Fruit fly (Drosophila melanogaster) whole organism, embryonic: ENCODE results near the gene CG5938.
A peak's percentile ranks its signal among the peaks of the same experiment; 100 is the strongest.

ENCODE experiments used
- Asciz ChIP-seq: fragments of 200-800 bp; sonication (Bioruptor generic); optimal IDR thresholded peaks from 2 replicates; lab custom pipeline; 2017; ENCODE audit warnings: missing biosample characterization, mild to moderate bottlenecking, missing genetic modification characterization, missing genetic modification reagents
- Bteb2 ChIP-seq: fragments of 200-800 bp; sonication (Bioruptor generic); optimal IDR thresholded peaks from 2 replicates; lab custom pipeline; 2016; ENCODE audit warnings: missing biosample characterization, missing genetic modification characterization
- CG10274 ChIP-seq: fragments of 200-800 bp; sonication (Bioruptor generic); optimal IDR thresholded peaks from 3 replicates; lab custom pipeline; 2017; ENCODE audit warnings: missing biosample characterization, mild to moderate bottlenecking, missing genetic modification characterization
- CG10543 ChIP-seq: fragments of 200-800 bp; sonication (Bioruptor generic); optimal IDR thresholded peaks from 3 replicates; lab custom pipeline; 2017; ENCODE audit warnings: missing biosample characterization, mild to moderate bottlenecking, missing genetic modification characterization, moderate library complexity
- CG11093 ChIP-seq: fragments of 200-800 bp; sonication (Bioruptor generic); IDR thresholded peaks from 3 replicates; pipeline ENCODE4 v1.3.6; 2022; ENCODE audit warnings: missing biosample characterization, missing genetic modification characterization
- CG11247 ChIP-seq: fragments of 200-800 bp; sonication (Bioruptor generic); IDR thresholded peaks from 2 replicates; pipeline ENCODE4 v1.3.6; 2022; ENCODE audit warnings: missing biosample characterization, missing genetic modification characterization
- CG13894 ChIP-seq: fragments of 200-800 bp; sonication (Bioruptor generic); optimal IDR thresholded peaks from 3 replicates; lab custom pipeline; 2018; ENCODE audit warnings: missing biosample characterization, mild to moderate bottlenecking, missing genetic modification characterization, moderate library complexity
- CG15011 ChIP-seq: fragments of 200-800 bp; sonication (Bioruptor generic); optimal IDR thresholded peaks from 3 replicates; lab custom pipeline; 2018; ENCODE audit warnings: missing biosample characterization, mild to moderate bottlenecking, missing genetic modification characterization
- CG1529 ChIP-seq: fragments of 200-800 bp; sonication (Bioruptor generic); optimal IDR thresholded peaks from 3 replicates; lab custom pipeline; 2018; ENCODE audit warnings: missing biosample characterization, missing genetic modification characterization
- CG15601 ChIP-seq: fragments of 200-800 bp; sonication (Bioruptor generic); optimal IDR thresholded peaks from 3 replicates; lab custom pipeline; 2019; ENCODE audit warnings: missing biosample characterization, mild to moderate bottlenecking, missing genetic modification characterization, moderate library complexity
- CG17829 ChIP-seq: fragments of 200-800 bp; optimal IDR thresholded peaks from 2 replicates; lab custom pipeline; 2019; ENCODE audit warnings: missing biosample characterization, mild to moderate bottlenecking, missing genetic modification characterization, moderate library complexity
- CG18262 ChIP-seq: fragments of 200-800 bp; optimal IDR thresholded peaks from 3 replicates; lab custom pipeline; 2019; ENCODE audit warnings: missing biosample characterization, mild to moderate bottlenecking, missing genetic modification characterization, moderate library complexity
- CG18619 ChIP-seq: fragments of 200-800 bp; sonication (Bioruptor generic); optimal IDR thresholded peaks from 3 replicates; lab custom pipeline; 2017; ENCODE audit warnings: missing biosample characterization, mild to moderate bottlenecking, missing genetic modification characterization
- CG18764 ChIP-seq: fragments of 200-800 bp; sonication (Bioruptor generic); optimal IDR thresholded peaks from 3 replicates; lab custom pipeline; 2016; ENCODE audit warnings: missing biosample characterization, missing genetic modification characterization
- CG2199 ChIP-seq: fragments of 200-800 bp; sonication (Bioruptor generic); IDR thresholded peaks from 3 replicates; pipeline ENCODE4 v1.3.6; 2022; ENCODE audit warnings: missing biosample characterization, missing genetic modification characterization
- CG31224 ChIP-seq: fragments of 200-800 bp; sonication (Bioruptor generic); IDR thresholded peaks from 2 replicates; pipeline ENCODE4 v1.3.6; 2022; ENCODE audit warnings: missing biosample characterization, missing genetic modification characterization
- CG3407 ChIP-seq: fragments of 200-800 bp; sonication (Bioruptor generic); optimal IDR thresholded peaks from 2 replicates; lab custom pipeline; 2018; ENCODE audit warnings: missing biosample characterization, mild to moderate bottlenecking, missing genetic modification characterization
- CG4404 ChIP-seq: fragments of 200-800 bp; sonication (Bioruptor generic); IDR thresholded peaks from 2 replicates; pipeline ENCODE4 v1.3.6; 2022; ENCODE audit warnings: missing biosample characterization, missing genetic modification characterization
- CG4820 ChIP-seq: fragments of 200-800 bp; sonication (Bioruptor generic); optimal IDR thresholded peaks from 3 replicates; lab custom pipeline; 2016; ENCODE audit warnings: missing biosample characterization, missing genetic modification characterization
- CG9437 ChIP-seq: fragments of 200-800 bp; sonication (Bioruptor generic); optimal IDR thresholded peaks from 2 replicates; lab custom pipeline; 2018; ENCODE audit warnings: missing biosample characterization, mild to moderate bottlenecking, missing genetic modification characterization
- CG9797 ChIP-seq: fragments of 200-800 bp; sonication (Bioruptor generic); optimal IDR thresholded peaks from 3 replicates; lab custom pipeline; 2018; ENCODE audit warnings: missing biosample characterization, mild to moderate bottlenecking, missing genetic modification characterization
- CG9876 ChIP-seq: fragments of 200-800 bp; sonication (Bioruptor generic); optimal IDR thresholded peaks from 2 replicates; lab custom pipeline; 2016; ENCODE audit warnings: missing biosample characterization, missing genetic modification characterization
- CG9932 ChIP-seq: fragments of 200-800 bp; sonication (Bioruptor generic); IDR thresholded peaks from 2 replicates; pipeline ENCODE4 v1.3.6; 2022; ENCODE audit warnings: missing biosample characterization, missing genetic modification characterization
- Gsc ChIP-seq: fragments of 200-800 bp; sonication (Bioruptor generic); IDR thresholded peaks from 2 replicates; pipeline ENCODE4 v1.3.6; 2022; ENCODE audit warnings: missing biosample characterization, missing genetic modification characterization
- Gug ChIP-seq: fragments of 200-800 bp; sonication (Bioruptor generic); IDR thresholded peaks from 4 replicates; pipeline ENCODE4 v1.3.6; 2022; ENCODE audit warnings: missing biosample characterization, missing genetic modification characterization
- Hsf ChIP-seq: fragments of 200-800 bp; sonication (Bioruptor generic); optimal IDR thresholded peaks from 3 replicates; lab custom pipeline; 2016; ENCODE audit warnings: missing biosample characterization, missing genetic modification characterization
- Nf-YA ChIP-seq: fragments of 200-800 bp; sonication (Bioruptor generic); IDR thresholded peaks from 2 replicates; pipeline ENCODE4 v1.3.6; 2022; ENCODE audit warnings: missing biosample characterization, missing genetic modification characterization
- Ptx1 ChIP-seq: fragments of 200-800 bp; sonication (Bioruptor generic); IDR thresholded peaks from 2 replicates; pipeline ENCODE4 v1.3.6; 2022; ENCODE audit warnings: missing biosample characterization, missing genetic modification characterization
- Rx ChIP-seq: fragments of 200-800 bp; sonication (Bioruptor generic); IDR thresholded peaks from 2 replicates; pipeline ENCODE4 v1.3.6; 2022; ENCODE audit warnings: missing biosample characterization, missing genetic modification characterization
- Sox100B ChIP-seq: fragments of 200-800 bp; sonication (Bioruptor generic); optimal IDR thresholded peaks from 3 replicates; lab custom pipeline; 2018; ENCODE audit warnings: missing biosample characterization, mild to moderate bottlenecking, missing genetic modification characterization
- Sox102F ChIP-seq: fragments of 200-800 bp; sonication (Bioruptor generic); optimal IDR thresholded peaks from 2 replicates; lab custom pipeline; 2018; ENCODE audit warnings: missing biosample characterization, mild to moderate bottlenecking, missing genetic modification characterization, moderate library complexity
- Spps ChIP-seq: fragments of 200-800 bp; sonication (Bioruptor generic); optimal IDR thresholded peaks from 2 replicates; lab custom pipeline; 2018; ENCODE audit warnings: missing biosample characterization, mild to moderate bottlenecking, missing genetic modification characterization
- Vsx1 ChIP-seq: fragments of 200-800 bp; sonication (Bioruptor generic); optimal IDR thresholded peaks from 2 replicates; lab custom pipeline; 2017; ENCODE audit warnings: missing biosample characterization, mild to moderate bottlenecking, missing genetic modification characterization, missing genetic modification reagents
- dpn ChIP-seq, 2 experiments: fragments of 200-800 bp; sonication (Bioruptor generic); optimal IDR thresholded peaks; 3 replicates each; lab custom pipeline; 2016; ENCODE audit warnings: missing biosample characterization in 2 of 2, missing genetic modification characterization in 2 of 2
- en ChIP-seq: fragments of 200-800 bp; sonication (Bioruptor generic); optimal IDR thresholded peaks from 2 replicates; lab custom pipeline; 2016; ENCODE audit warnings: missing biosample characterization, missing genetic modification characterization
- gfzf ChIP-seq: fragments of 200-800 bp; sonication (Bioruptor generic); optimal IDR thresholded peaks from 2 replicates; lab custom pipeline; 2016; ENCODE audit warnings: missing biosample characterization, mild to moderate bottlenecking, missing genetic modification characterization, moderate library complexity
- grau ChIP-seq: fragments of 200-800 bp; optimal IDR thresholded peaks from 3 replicates; lab custom pipeline; 2019; ENCODE audit warnings: missing biosample characterization, mild to moderate bottlenecking, missing genetic modification characterization, moderate library complexity
- gsb ChIP-seq: fragments of 200-800 bp; sonication (Bioruptor generic); IDR thresholded peaks from 2 replicates; pipeline ENCODE4 v1.3.6; 2022; ENCODE audit warnings: missing biosample characterization, missing genetic modification characterization
- hb ChIP-seq: fragments of 200-800 bp; sonication (Bioruptor generic); IDR thresholded peaks from 3 replicates; pipeline ENCODE4 v1.3.6; 2022; ENCODE audit warnings: missing biosample characterization, missing genetic modification characterization; ENCODE audit not compliant: partially characterized antibody
- hth ChIP-seq: fragments of >200 bp; optimal IDR thresholded peaks from 2 replicates; lab custom pipeline; 2017; ENCODE audit warnings: inconsistent platforms
- jing ChIP-seq: fragments of 200-800 bp; sonication (Bioruptor generic); optimal IDR thresholded peaks from 2 replicates; lab custom pipeline; 2018; ENCODE audit warnings: missing biosample characterization, mild to moderate bottlenecking, missing genetic modification characterization
- jumu ChIP-seq: fragments of 200-800 bp; sonication (Bioruptor generic); optimal IDR thresholded peaks from 3 replicates; lab custom pipeline; 2016; ENCODE audit warnings: missing biosample characterization, missing genetic modification characterization
- lbe ChIP-seq: fragments of 200-800 bp; sonication (Bioruptor generic); optimal IDR thresholded peaks from 2 replicates; lab custom pipeline; 2016; ENCODE audit warnings: missing biosample characterization, mild to moderate bottlenecking, missing genetic modification characterization
- nau ChIP-seq: fragments of 200-800 bp; sonication (Bioruptor generic); optimal IDR thresholded peaks from 3 replicates; lab custom pipeline; 2017; ENCODE audit warnings: missing biosample characterization, mild to moderate bottlenecking, missing genetic modification characterization, missing genetic modification reagents
- nerfin-2 ChIP-seq: fragments of 200-800 bp; sonication (Bioruptor generic); IDR thresholded peaks from 2 replicates; pipeline ENCODE4 v1.3.6; 2022; ENCODE audit warnings: missing biosample characterization, missing genetic modification characterization; ENCODE audit not compliant: partially characterized antibody
- org-1 ChIP-seq: fragments of 200-800 bp; sonication (Bioruptor generic); optimal IDR thresholded peaks from 2 replicates; lab custom pipeline; 2017; ENCODE audit warnings: missing biosample characterization, missing genetic modification characterization
- pb ChIP-seq: fragments of 200-800 bp; sonication (Bioruptor generic); optimal IDR thresholded peaks from 3 replicates; lab custom pipeline; 2016; ENCODE audit warnings: missing biosample characterization, missing genetic modification characterization
- ssp ChIP-seq: fragments of 200-800 bp; sonication (Bioruptor generic); IDR thresholded peaks from 2 replicates; pipeline ENCODE4 v1.3.6; 2022; ENCODE audit warnings: missing biosample characterization, missing genetic modification characterization
- tap ChIP-seq: fragments of 200-800 bp; optimal IDR thresholded peaks from 3 replicates; lab custom pipeline; 2019; ENCODE audit warnings: missing biosample characterization, mild to moderate bottlenecking, missing genetic modification characterization, moderate library complexity
- zen ChIP-seq: fragments of 200-800 bp; sonication (Bioruptor generic); optimal IDR thresholded peaks from 3 replicates; lab custom pipeline; 2018; ENCODE audit warnings: missing biosample characterization, mild to moderate bottlenecking, missing genetic modification characterization, moderate library complexity

CG5938 gene

dm6 chr3R:27263434-27264215 is 11.0 kb upstream of the CG5938 start, which contains the start of gene woc (continued):
- peak; percentile 33 for TF ChIP-seq CG18262
- no peak for TF ChIP-seq Sox102F (GFP tag; lab: Kevin White, UChicago)
- no peak for TF ChIP-seq nau (GFP tag; lab: Kevin White, UChicago)
- TF ChIP-seq CG4404 (GFP tag; lab: Robert Waterston, UW) = peak; percentile 37; the same call in 1 of the 2 replicates
- no peak for TF ChIP-seq CG15601 (tag; lab: Kevin White, UChicago)
- TF ChIP-seq hth (lab: Kevin White, UChicago) = no peak
- TF ChIP-seq CG15011 (GFP tag; lab: Kevin White, UChicago) = no peak
- TF ChIP-seq tap = no peak
- TF ChIP-seq CG31224 (GFP tag; lab: Robert Waterston, UW) = peak; percentile 43; the same call in 1 of the 2 replicates
- TF ChIP-seq en (GFP tag; lab: Kevin White, UChicago) = no peak
- peak; percentile 54 for TF ChIP-seq Hsf (GFP tag; lab: Kevin White, UChicago)
- TF ChIP-seq lbe = no peak
- TF ChIP-seq CG3407 = peak; percentile 8
- no peak for TF ChIP-seq CG10543 (GFP tag; lab: Kevin White, UChicago)
- TF ChIP-seq CG18619 (GFP tag; lab: Kevin White, UChicago) = peak; percentile 61
- TF ChIP-seq CG18764 (GFP tag; lab: Kevin White, UChicago) = no peak
- TF ChIP-seq CG11093 (GFP tag; lab: Robert Waterston, UW) = 0 out of 3 replicates have a peak, but pooled peaks have one; percentile 21
- TF ChIP-seq CG9437 = no peak
- peak; percentile 23 for TF ChIP-seq zen
- TF ChIP-seq CG17829 (tag; lab: Kevin White, UChicago) = no peak
- TF ChIP-seq dpn (GFP tag; optimal IDR thresholded peaks at IDR 0.05; lab: Kevin White, UChicago) = peak; percentile 41 to 54
- TF ChIP-seq gfzf (GFP tag; lab: Kevin White, UChicago) = peak; percentile 96
- TF ChIP-seq jing (GFP tag; lab: Kevin White, UChicago) = no peak
- TF ChIP-seq Rx = peak; percentile 14; the same call in 1 of the 2 replicates
- peak; percentile 83 for TF ChIP-seq nerfin-2
- no peak for TF ChIP-seq CG1529
- TF ChIP-seq Nf-YA (GFP tag; lab: Robert Waterston, UW) = no peak
- TF ChIP-seq Spps = no peak
- peak; percentile 43; the same call in 1 of the 2 replicates for TF ChIP-seq ssp
- no peak for TF ChIP-seq CG13894 (tag; lab: Kevin White, UChicago)
- 0 out of 2 replicates have a peak, but pooled peaks have one; percentile 9 for TF ChIP-seq CG11247 (GFP tag; lab: Robert Waterston, UW)
- TF ChIP-seq CG9797 (GFP tag; lab: Kevin White, UChicago) = peak; percentile 89
- TF ChIP-seq CG2199 = no peak
- TF ChIP-seq Asciz (GFP tag; lab: Kevin White, UChicago) = no peak
- TF ChIP-seq gsb (GFP tag; lab: Robert Waterston, UW) = no peak
- TF ChIP-seq hb (GFP tag; lab: Robert Waterston, UW) = peak; percentile 82
- TF ChIP-seq CG9932 = peak; percentile 69
- peak; percentile 62 for TF ChIP-seq jumu (GFP tag; lab: Kevin White, UChicago)
- no peak for TF ChIP-seq CG4820
- TF ChIP-seq Vsx1 (GFP tag; lab: Kevin White, UChicago) = no peak
- TF ChIP-seq CG9876 (GFP tag; lab: Kevin White, UChicago) = no peak
- TF ChIP-seq pb (GFP tag; lab: Kevin White, UChicago) = peak; percentile 43
- peak; percentile 59; the same call in 3 of the 4 replicates for TF ChIP-seq Gug (GFP tag; lab: Robert Waterston, UW)
- TF ChIP-seq Ptx1 = peak; percentile 50
- TF ChIP-seq grau (tag; lab: Kevin White, UChicago) = no peak
- no peak for TF ChIP-seq CG10274
- no peak for TF ChIP-seq Sox100B (GFP tag; lab: Kevin White, UChicago)
- peak; percentile 9 for TF ChIP-seq org-1 (GFP tag; lab: Kevin White, UChicago)
- peak; percentile 49 for TF ChIP-seq Bteb2
- TF ChIP-seq Gsc = no peak
